Fruit fly (Drosophila melanogaster) whole organism, embryonic: Measurements from ENCODE around the gene CG7069.

Experiments
- BtbVII ChIP-seq: fragments of 200-800 bp; sonication (Bioruptor generic); optimal IDR thresholded peaks from 3 replicates; lab custom pipeline; 2017; ENCODE audit warnings: missing biosample characterization, mild to moderate bottlenecking, missing genetic modification characterization
- CG10431 ChIP-seq: fragments of 200-800 bp; sonication (Bioruptor generic); optimal IDR thresholded peaks from 3 replicates; lab custom pipeline; 2018; ENCODE audit warnings: missing biosample characterization, mild to moderate bottlenecking, missing genetic modification characterization
- CG10654 ChIP-seq: fragments of 200-800 bp; sonication (Bioruptor generic); optimal IDR thresholded peaks from 2 replicates; lab custom pipeline; 2016; ENCODE audit warnings: missing biosample characterization, missing genetic modification characterization
- CG12104 ChIP-seq: fragments of 200-800 bp; sonication (Bioruptor generic); optimal IDR thresholded peaks from 3 replicates; lab custom pipeline; 2016; ENCODE audit warnings: missing biosample characterization, missing genetic modification characterization
- CG12391 ChIP-seq: fragments of 200-800 bp; sonication (Bioruptor generic); optimal IDR thresholded peaks from 3 replicates; lab custom pipeline; 2018; ENCODE audit warnings: missing biosample characterization, mild to moderate bottlenecking, missing genetic modification characterization, moderate library complexity
- CG13123 ChIP-seq: fragments of 200-800 bp; sonication (Bioruptor generic); optimal IDR thresholded peaks from 2 replicates; lab custom pipeline; 2016; ENCODE audit warnings: missing biosample characterization, missing genetic modification characterization
- CG13296 ChIP-seq: fragments of 200-800 bp; sonication (Bioruptor generic); optimal IDR thresholded peaks from 3 replicates; lab custom pipeline; 2018; ENCODE audit warnings: missing biosample characterization, mild to moderate bottlenecking, missing genetic modification characterization
- CG13894 ChIP-seq: fragments of 200-800 bp; sonication (Bioruptor generic); optimal IDR thresholded peaks from 3 replicates; lab custom pipeline; 2018; ENCODE audit warnings: missing biosample characterization, mild to moderate bottlenecking, missing genetic modification characterization, moderate library complexity
- CG14441 ChIP-seq: fragments of 200-800 bp; sonication (Bioruptor generic); IDR thresholded peaks from 2 replicates; pipeline ENCODE4 v1.3.6; 2022; ENCODE audit warnings: missing biosample characterization, missing genetic modification characterization
- CG14965 ChIP-seq: fragments of 200-800 bp; sonication (Bioruptor generic); optimal IDR thresholded peaks from 2 replicates; lab custom pipeline; 2016; ENCODE audit warnings: missing biosample characterization, missing genetic modification characterization, borderline replicate concordance
- CG17912 ChIP-seq: fragments of 200-800 bp; sonication (Bioruptor generic); optimal IDR thresholded peaks from 2 replicates; lab custom pipeline; 2018; ENCODE audit warnings: missing biosample characterization, mild to moderate bottlenecking, missing genetic modification characterization
- CG2199 ChIP-seq: fragments of 200-800 bp; sonication (Bioruptor generic); IDR thresholded peaks from 3 replicates; pipeline ENCODE4 v1.3.6; 2022; ENCODE audit warnings: missing biosample characterization, missing genetic modification characterization
- CG5180 ChIP-seq: fragments of 200-800 bp; sonication (Bioruptor generic); optimal IDR thresholded peaks from 3 replicates; lab custom pipeline; 2017; ENCODE audit warnings: missing biosample characterization, missing genetic modification characterization, mild to moderate bottlenecking, moderate library complexity, missing genetic modification reagents
- CG5953 ChIP-seq: fragments of 200-800 bp; sonication (Bioruptor generic); IDR thresholded peaks from 2 replicates; pipeline ENCODE4 v1.3.6; 2022; ENCODE audit warnings: missing biosample characterization, missing genetic modification characterization
- CG6791 ChIP-seq: fragments of 200-800 bp; sonication (Bioruptor generic); IDR thresholded peaks from 3 replicates; pipeline ENCODE4 v1.3.6; 2022; ENCODE audit warnings: missing biosample characterization, missing genetic modification characterization; ENCODE audit not compliant: partially characterized antibody
- CG6813 ChIP-seq: fragments of 200-800 bp; sonication (Bioruptor generic); optimal IDR thresholded peaks from 2 replicates; lab custom pipeline; 2017; ENCODE audit warnings: missing biosample characterization, missing genetic modification characterization, mild to moderate bottlenecking, moderate library complexity, missing genetic modification reagents
- CG7963 ChIP-seq: fragments of 200-800 bp; sonication (Bioruptor generic); IDR thresholded peaks from 3 replicates; pipeline ENCODE4 v1.3.6; 2022; ENCODE audit warnings: missing biosample characterization, missing genetic modification characterization; ENCODE audit not compliant: partially characterized antibody
- D ChIP-seq, 2 experiments: fragments of 200-800 bp in 1 of 2; fragments of >200 bp in 1 of 2; sonication (Bioruptor generic) in 1 of 2; optimal IDR thresholded peaks; 2 replicates in 1 of 2; 3 replicates in 1 of 2; lab custom pipeline; 2017; ENCODE audit warnings: mild to moderate bottlenecking in 1 of 2, missing biosample characterization in 1 of 2, missing genetic modification characterization in 1 of 2, missing genetic modification reagents in 1 of 2
- Dfd ChIP-seq, 2 experiments: fragments of >200 bp; optimal IDR thresholded peaks; 2 replicates each; lab custom pipeline; 2017; ENCODE audit warnings: missing biosample characterization in 2 of 2, missing genetic modification characterization in 2 of 2
- Doc2 ChIP-seq: fragments of 200-800 bp; sonication (Bioruptor generic); IDR thresholded peaks from 2 replicates; pipeline ENCODE4 v1.3.6; 2022; ENCODE audit warnings: missing biosample characterization, missing genetic modification characterization
- Ets97D ChIP-seq: fragments of 200-800 bp; sonication (Bioruptor generic); optimal IDR thresholded peaks from 3 replicates; lab custom pipeline; 2016; ENCODE audit warnings: missing biosample characterization, missing genetic modification characterization
- GATAe ChIP-seq: fragments of 200-800 bp; sonication (Bioruptor generic); conservative IDR thresholded peaks from 2 replicates; pipeline ENCODE4 v1.3.6; 2022; ENCODE audit warnings: missing biosample characterization, missing genetic modification characterization
- Gsc ChIP-seq: fragments of 200-800 bp; sonication (Bioruptor generic); IDR thresholded peaks from 2 replicates; pipeline ENCODE4 v1.3.6; 2022; ENCODE audit warnings: missing biosample characterization, missing genetic modification characterization
- Hmx ChIP-seq: fragments of 200-800 bp; sonication (Bioruptor generic); optimal IDR thresholded peaks from 2 replicates; lab custom pipeline; 2016; ENCODE audit warnings: missing biosample characterization, missing genetic modification characterization
- Mrtf ChIP-seq: fragments of 200-800 bp; sonication (Bioruptor generic); IDR thresholded peaks from 3 replicates; pipeline ENCODE4 v1.3.6; 2022; ENCODE audit warnings: missing biosample characterization, missing genetic modification characterization
- Oaz ChIP-seq: fragments of 200-800 bp; sonication (Bioruptor generic); IDR thresholded peaks from 2 replicates; pipeline ENCODE4 v1.3.6; 2022; ENCODE audit warnings: missing biosample characterization, missing genetic modification characterization
- Optix ChIP-seq: fragments of 200-800 bp; sonication (Bioruptor generic); IDR thresholded peaks from 3 replicates; pipeline ENCODE4 v1.3.6; 2022; ENCODE audit warnings: missing biosample characterization, missing genetic modification characterization
- Side ChIP-seq: fragments of 200-800 bp; sonication (Bioruptor generic); optimal IDR thresholded peaks from 2 replicates; lab custom pipeline; 2016; ENCODE audit warnings: missing biosample characterization, missing genetic modification characterization
- Trl ChIP-seq, 3 experiments: fragments of >200 bp in 2 of 3; fragments of 200-800 bp in 1 of 3; sonication (Bioruptor generic) in 1 of 3; optimal IDR thresholded peaks; 2 replicates in 1 of 3; 3 replicates in 2 of 3; lab custom pipeline; 2016 to 2017; ENCODE audit warnings: missing biosample characterization in 1 of 3, missing genetic modification characterization in 1 of 3
- Xbp1 ChIP-seq: fragments of 200-800 bp; sonication (Bioruptor generic); optimal IDR thresholded peaks from 3 replicates; lab custom pipeline; 2016; ENCODE audit warnings: missing biosample characterization, mild to moderate bottlenecking, missing genetic modification characterization
- ab ChIP-seq: fragments of 200-800 bp; sonication (Bioruptor generic); optimal IDR thresholded peaks from 2 replicates; lab custom pipeline; 2016; ENCODE audit warnings: missing biosample characterization, missing genetic modification characterization
- abd-A ChIP-seq: fragments of 200-800 bp; sonication (Bioruptor generic); optimal IDR thresholded peaks from 3 replicates; lab custom pipeline; 2019; ENCODE audit warnings: missing biosample characterization, mild to moderate bottlenecking, missing genetic modification characterization, moderate library complexity
- btn ChIP-seq: fragments of 200-800 bp; sonication (Bioruptor generic); optimal IDR thresholded peaks from 2 replicates; lab custom pipeline; 2016; ENCODE audit warnings: missing biosample characterization, missing genetic modification characterization
- chn ChIP-seq: fragments of 200-800 bp; sonication (Bioruptor generic); optimal IDR thresholded peaks from 2 replicates; lab custom pipeline; 2016; ENCODE audit warnings: missing biosample characterization, missing genetic modification characterization
- danr ChIP-seq: fragments of 200-800 bp; sonication (Bioruptor generic); IDR thresholded peaks from 2 replicates; pipeline ENCODE4 v1.3.6; 2022; ENCODE audit warnings: missing biosample characterization, missing genetic modification characterization
- esg ChIP-seq: fragments of 200-800 bp; sonication (Bioruptor generic); conservative IDR thresholded peaks from 2 replicates; pipeline ENCODE4 v1.3.6; 2022; ENCODE audit warnings: missing biosample characterization, missing genetic modification characterization
- eyg ChIP-seq: fragments of 200-800 bp; sonication (Bioruptor generic); optimal IDR thresholded peaks from 3 replicates; lab custom pipeline; 2016; ENCODE audit warnings: missing biosample characterization, missing genetic modification characterization
- fu2 ChIP-seq: fragments of 200-800 bp; sonication (Bioruptor generic); optimal IDR thresholded peaks from 2 replicates; lab custom pipeline; 2016; ENCODE audit warnings: missing biosample characterization, missing genetic modification characterization
- gfzf ChIP-seq: fragments of 200-800 bp; sonication (Bioruptor generic); optimal IDR thresholded peaks from 2 replicates; lab custom pipeline; 2016; ENCODE audit warnings: missing biosample characterization, mild to moderate bottlenecking, missing genetic modification characterization, moderate library complexity
- ham ChIP-seq: fragments of 200-800 bp; sonication (Bioruptor generic); IDR thresholded peaks from 2 replicates; pipeline ENCODE4 v1.3.6; 2022; ENCODE audit warnings: missing biosample characterization, missing genetic modification characterization
- luna ChIP-seq: fragments of 200-800 bp; sonication (Bioruptor generic); optimal IDR thresholded peaks from 2 replicates; lab custom pipeline; 2016; ENCODE audit warnings: missing biosample characterization, missing genetic modification characterization
- mam ChIP-seq: fragments of 200-800 bp; sonication (Bioruptor generic); optimal IDR thresholded peaks from 3 replicates; lab custom pipeline; 2016; ENCODE audit warnings: missing biosample characterization, missing genetic modification characterization
- mirr ChIP-seq: fragments of 200-800 bp; sonication (Bioruptor generic); optimal IDR thresholded peaks from 3 replicates; lab custom pipeline; 2018; ENCODE audit warnings: missing biosample characterization, mild to moderate bottlenecking, missing genetic modification characterization
- nom ChIP-seq: fragments of 200-800 bp; sonication (Bioruptor generic); optimal IDR thresholded peaks from 2 replicates; lab custom pipeline; 2017; ENCODE audit warnings: missing biosample characterization, missing genetic modification characterization, mild to moderate bottlenecking, moderate library complexity, missing genetic modification reagents
- otp ChIP-seq: fragments of 200-800 bp; sonication (Bioruptor generic); IDR thresholded peaks from 3 replicates; pipeline ENCODE4, ENCODE4 v1.3.6; 2022; ENCODE audit warnings: missing biosample characterization, missing genetic modification characterization
- pnt ChIP-seq: fragments of 200-800 bp; sonication (Bioruptor generic); optimal IDR thresholded peaks from 3 replicates; lab custom pipeline; 2016; ENCODE audit warnings: missing biosample characterization, missing genetic modification characterization
- shn ChIP-seq: fragments of 200-800 bp; sonication (Bioruptor generic); optimal IDR thresholded peaks from 3 replicates; lab custom pipeline; 2016; ENCODE audit warnings: missing biosample characterization, missing genetic modification characterization
- sqz ChIP-seq: fragments of 200-800 bp; sonication (Bioruptor generic); optimal IDR thresholded peaks from 3 replicates; lab custom pipeline; 2018; ENCODE audit warnings: missing biosample characterization, mild to moderate bottlenecking, missing genetic modification characterization
- tgo ChIP-seq: fragments of 200-800 bp; sonication (Bioruptor generic); IDR thresholded peaks from 3 replicates; pipeline ENCODE4 v1.3.6; 2022; ENCODE audit warnings: missing biosample characterization, missing genetic modification characterization
- trh ChIP-seq: fragments of 200-800 bp; sonication (Bioruptor generic); optimal IDR thresholded peaks from 2 replicates; lab custom pipeline; 2016; ENCODE audit warnings: missing biosample characterization, missing genetic modification characterization
- unpg ChIP-seq: fragments of 200-800 bp; sonication (Bioruptor generic); optimal IDR thresholded peaks from 3 replicates; lab custom pipeline; 2018; ENCODE audit warnings: missing biosample characterization, mild to moderate bottlenecking, missing genetic modification characterization, moderate library complexity
- yki ChIP-seq: fragments of >200 bp; optimal IDR thresholded peaks from 3 replicates; lab custom pipeline; 2018

The CG7069 gene

DNA sequence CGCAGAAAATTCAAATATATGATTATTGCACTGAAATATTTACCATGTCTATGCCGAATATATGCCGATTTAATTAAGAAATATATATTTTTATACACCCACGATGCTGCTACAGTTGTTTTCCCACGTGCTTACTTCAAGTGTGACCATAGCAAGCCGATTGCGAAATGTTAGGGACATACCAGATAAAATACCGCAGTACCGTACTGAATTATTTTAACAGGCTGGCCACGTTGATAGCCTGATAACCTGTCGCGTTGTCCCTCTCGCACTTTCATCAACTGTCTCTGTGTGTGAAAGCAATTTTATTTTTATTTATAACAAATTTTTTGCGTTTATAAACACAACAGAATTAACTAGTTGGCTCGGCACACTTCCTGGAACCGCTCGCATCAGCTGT, 48.3 kb downstream of the CG7069 start, which contains the start of the genes Nop56 and mats (continued):
- TF ChIP-seq CG10431 (GFP tag; lab: Kevin White, UChicago): no peak
- TF ChIP-seq BtbVII (GFP tag; lab: Kevin White, UChicago): no peak
- TF ChIP-seq CG7963: no peak
- peak; percentile 10 for TF ChIP-seq CG12391 (tag; lab: Kevin White, UChicago)
- no peak for TF ChIP-seq CG2199 (GFP tag; lab: Robert Waterston, UW)
- TF ChIP-seq CG13894 (tag; lab: Kevin White, UChicago): no peak
- TF ChIP-seq Hmx (GFP tag; lab: Kevin White, UChicago): no peak
- no peak for TF ChIP-seq CG14965 (GFP tag; lab: Kevin White, UChicago)
- TF ChIP-seq CG12104 (GFP tag; lab: Kevin White, UChicago): no peak
- TF ChIP-seq Trl (optimal IDR thresholded peaks at IDR 0.05; lab: Kevin White, UChicago): no peak
- no peak for TF ChIP-seq Trl (GFP tag; optimal IDR thresholded peaks at IDR 0.05; lab: Kevin White, UChicago)
- no peak for TF ChIP-seq pnt (GFP tag; lab: Kevin White, UChicago)
- no peak for TF ChIP-seq Oaz (GFP tag; lab: Robert Waterston, UW)
- TF ChIP-seq Optix: no peak
- no peak for TF ChIP-seq chn (GFP tag; lab: Kevin White, UChicago)
- no peak for TF ChIP-seq otp (GFP tag; lab: Robert Waterston, UW)
- no peak for TF ChIP-seq Mrtf (GFP tag; lab: Robert Waterston, UW)
- no peak for TF ChIP-seq ab (GFP tag; lab: Kevin White, UChicago)
- no peak for TF ChIP-seq CG13296 (GFP tag; lab: Kevin White, UChicago)
- TF ChIP-seq Xbp1 (GFP tag; lab: Kevin White, UChicago): no peak
- no peak for TF ChIP-seq Side (GFP tag; lab: Kevin White, UChicago)
- no peak for TF ChIP-seq CG6813 (GFP tag; lab: Kevin White, UChicago)
- no peak for TF ChIP-seq eyg (GFP tag; lab: Kevin White, UChicago)
- TF ChIP-seq mam: no peak
- no peak for TF ChIP-seq luna (GFP tag; lab: Kevin White, UChicago)
- peak; percentile 17; the same call in 1 of the 2 replicates for TF ChIP-seq GATAe (GFP tag; lab: Robert Waterston, UW)
- no peak for TF ChIP-seq CG5953
- no peak for TF ChIP-seq shn (GFP tag; lab: Kevin White, UChicago)
- no peak for TF ChIP-seq abd-A (tag; lab: Kevin White, UChicago)
- TF ChIP-seq nom (GFP tag; lab: Kevin White, UChicago): no peak
- TF ChIP-seq Doc2 (GFP tag; lab: Robert Waterston, UW): no peak
- no peak for TF ChIP-seq fu2
- no peak for TF ChIP-seq trh
- TF ChIP-seq Ets97D: peak; percentile 83
- TF ChIP-seq CG5180 (GFP tag; lab: Kevin White, UChicago): peak; percentile 64
- TF ChIP-seq ham (GFP tag; lab: Robert Waterston, UW): no peak
- TF ChIP-seq mirr: no peak
- peak; percentile 91 for TF ChIP-seq gfzf (GFP tag; lab: Kevin White, UChicago)
- peak; percentile 55; the same call in 2 of the 3 replicates for TF ChIP-seq CG6791 (GFP tag; lab: Robert Waterston, UW)
- TF ChIP-seq sqz (GFP tag; lab: Kevin White, UChicago): no peak
- TF ChIP-seq tgo: no peak
- no peak for TF ChIP-seq unpg (GFP tag; lab: Kevin White, UChicago)
- TF ChIP-seq danr (GFP tag; lab: Robert Waterston, UW): no peak
- no peak for TF ChIP-seq D (optimal IDR thresholded peaks at IDR 0.05; lab: Kevin White, UChicago)
- TF ChIP-seq D (GFP tag; optimal IDR thresholded peaks at IDR 0.05; lab: Kevin White, UChicago): no peak
- TF ChIP-seq esg (GFP tag; lab: Robert Waterston, UW): no peak
- no peak for TF ChIP-seq Gsc (GFP tag; lab: Robert Waterston, UW)
- no peak for TF ChIP-seq CG14441
- no peak for TF ChIP-seq CG13123 (GFP tag; lab: Kevin White, UChicago)
- no peak for TF ChIP-seq btn (GFP tag; lab: Kevin White, UChicago)
- no peak for TF ChIP-seq CG10654
- no peak for TF ChIP-seq Dfd (GFP tag; optimal IDR thresholded peaks at IDR 0.05; lab: Kevin White, UChicago)
- TF ChIP-seq CG17912 (GFP tag; lab: Kevin White, UChicago): peak; percentile 44
- TF ChIP-seq yki: no peak
